Fruit fly (Drosophila melanogaster) whole organism, adult: ENCODE data around the gene CG5758.

Experiments
- CG1620 ChIP-seq: fragments of 200-800 bp; sonication (Bioruptor generic); optimal IDR thresholded peaks from 2 replicates; lab custom pipeline; 2016; ENCODE audit warnings: missing biosample characterization, missing genetic modification characterization
- cic ChIP-seq: fragments of 200-800 bp; sonication (Bioruptor generic); optimal IDR thresholded peaks from 2 replicates; lab custom pipeline; 2017; ENCODE audit warnings: missing biosample characterization, mild to moderate bottlenecking, missing genetic modification characterization, moderate library complexity
- ovo ChIP-seq: fragments of 200-800 bp; sonication (Bioruptor generic); optimal IDR thresholded peaks from 2 replicates; lab custom pipeline; 2016; ENCODE audit warnings: missing biosample characterization, missing genetic modification characterization
- toe ChIP-seq: fragments of 200-800 bp; sonication (Bioruptor generic); optimal IDR thresholded peaks from 2 replicates; lab custom pipeline; 2016; ENCODE audit warnings: missing biosample characterization, missing genetic modification characterization

dm6 chr2L:18137591-18138247 is 17.9 kb downstream of the CG5758 start, which contains the start of gene kel:
- TF ChIP-seq CG1620 (GFP tag; lab: Kevin White, UChicago): no peak
- peak; percentile 4 for TF ChIP-seq cic
- TF ChIP-seq ovo (GFP tag; lab: Kevin White, UChicago): no peak
- no peak for TF ChIP-seq toe
